Worm (Caenorhabditis elegans) whole organism, L4 larva: Measurements from ENCODE around the gene ncs-1.
A peak's percentile ranks its signal among the peaks of the same experiment; 100 is the strongest.

Experiments
- R02D3.7 ChIP-seq: fragments of 150-350 bp; sonication (generic microtip); optimal IDR thresholded peaks from 3 replicates; lab custom pipeline; 2014; ENCODE audit warnings: missing biosample characterization, missing genetic modification characterization
- egl-27 ChIP-seq: sonication (generic microtip); optimal IDR thresholded peaks from 3 replicates; lab custom pipeline; 2017; ENCODE audit warnings: missing biosample characterization, missing genetic modification reagents, missing genetic modification characterization
- fos-1 ChIP-seq: fragments of 150-350 bp; optimal IDR thresholded peaks from 2 replicates; lab custom pipeline; 2014; ENCODE audit warnings: missing biosample characterization, missing genetic modification characterization
- lin-13 ChIP-seq: fragments of 150-350 bp; optimal IDR thresholded peaks from 2 replicates; lab custom pipeline; 2014; ENCODE audit warnings: missing biosample characterization, missing genetic modification reagents, missing genetic modification characterization
- mdl-1 ChIP-seq, 2 experiments: fragments of 150-350 bp in 1 of 2; sonication (generic microtip) in 1 of 2; optimal IDR thresholded peaks; 2 replicates each; lab custom pipeline; 2014 to 2017; ENCODE audit warnings: missing biosample characterization in 2 of 2, missing genetic modification characterization in 2 of 2
- mes-2 ChIP-seq: sonication (generic microtip); optimal IDR thresholded peaks from 2 replicates; lab custom pipeline; 2016; ENCODE audit warnings: missing genotype, mild to moderate bottlenecking, missing genetic modification characterization, missing compliant biosample characterization; ENCODE audit not compliant: poor library complexity, severe bottlenecking
- nhr-10 ChIP-seq: fragments of 150-350 bp; optimal IDR thresholded peaks from 2 replicates; lab custom pipeline; 2014; ENCODE audit warnings: missing biosample characterization, missing genetic modification characterization
- nhr-28 ChIP-seq: fragments of 150-350 bp; optimal IDR thresholded peaks from 2 replicates; lab custom pipeline; 2014; ENCODE audit warnings: missing biosample characterization, missing genetic modification characterization
- nhr-76 ChIP-seq: fragments of 150-350 bp; optimal IDR thresholded peaks from 2 replicates; lab custom pipeline; 2014; ENCODE audit warnings: missing biosample characterization, missing genetic modification characterization
- pqm-1 ChIP-seq: sonication (generic microtip); optimal IDR thresholded peaks from 2 replicates; lab custom pipeline; 2017; ENCODE audit warnings: missing biosample characterization, missing genetic modification characterization
- snpc-4 ChIP-seq: fragments of 150-350 bp; optimal IDR thresholded peaks from 2 replicates; lab custom pipeline; 2014; ENCODE audit warnings: missing biosample characterization, missing genetic modification characterization
- unc-62 ChIP-seq, 3 experiments: fragments of 150-350 bp in 1 of 3; sonication (generic microtip); optimal IDR thresholded peaks in 2 of 3; peaks in 1 of 3; 1 replicate in 1 of 3; 2 replicates in 2 of 3; lab custom pipeline; 2014 to 2017; ENCODE audit warnings: missing biosample characterization in 3 of 3, missing genetic modification characterization in 3 of 3, missing genetic modification reagents in 3 of 3, missing genotype in 1 of 3
- zip-11 ChIP-seq: fragments of 200-800 bp; sonication (Bioruptor generic); IDR thresholded peaks from 2 replicates; pipeline ENCODE4 v1.3.6; 2022; ENCODE audit warnings: missing genetic modification characterization, missing compliant biosample characterization

DNA sequence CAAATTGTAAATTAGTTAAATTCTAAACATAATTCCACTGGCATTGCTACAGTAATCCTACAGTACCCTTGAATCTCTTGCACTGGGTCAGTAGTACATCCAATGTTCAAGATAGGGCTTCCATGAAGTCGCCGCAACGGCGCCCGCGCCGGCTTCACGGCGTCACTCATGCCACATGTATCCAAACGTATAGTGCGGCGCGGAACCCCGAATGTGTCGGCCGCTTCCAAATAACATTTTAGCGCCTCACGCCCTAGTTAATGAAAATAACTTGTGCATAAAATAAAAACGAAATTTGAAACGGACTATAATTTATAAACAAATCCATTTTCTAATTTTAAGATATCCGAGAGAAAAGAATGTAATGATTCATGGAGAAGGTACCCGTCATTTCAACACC is 27.1 kb downstream of the ncs-1 start:
- TF ChIP-seq mes-2 (tag; lab: Kevin White, UChicago): no peak
- peak; percentile 30 for TF ChIP-seq snpc-4 (tag; lab: Kevin White, UChicago)
- TF ChIP-seq unc-62 (GFP tag; optimal IDR thresholded peaks at IDR 0.05 in 1 of 2; lab: Kevin White, UChicago): no peak
- TF ChIP-seq unc-62 (tag; optimal IDR thresholded peaks at IDR 0.05; lab: Kevin White, UChicago): no peak
- TF ChIP-seq nhr-10 (tag; lab: Kevin White, UChicago): no peak
- no peak for TF ChIP-seq fos-1 (tag; lab: Kevin White, UChicago)
- no peak for TF ChIP-seq egl-27 (tag; lab: Kevin White, UChicago)
- TF ChIP-seq nhr-28 (tag; lab: Kevin White, UChicago): no peak
- no peak for TF ChIP-seq mdl-1 (tag; optimal IDR thresholded peaks at IDR 0.05; lab: Kevin White, UChicago)
- no peak for TF ChIP-seq lin-13 (GFP tag; lab: Kevin White, UChicago)
- no peak for TF ChIP-seq R02D3.7
- TF ChIP-seq zip-11 (GFP tag; lab: Robert Waterston, UW): no peak
- TF ChIP-seq nhr-76 (tag; lab: Kevin White, UChicago): no peak
- TF ChIP-seq pqm-1 (tag; lab: Kevin White, UChicago): no peak
